Worm (Caenorhabditis elegans) whole organism, L4/young adult: ENCODE data around the gene F42G2.7.

Experiments
- W03F9.2 ChIP-seq: fragments of 150-350 bp; optimal IDR thresholded peaks from 2 replicates; lab custom pipeline; 2014; ENCODE audit warnings: missing biosample characterization, missing genetic modification characterization
- dao-5 ChIP-seq: sonication (generic microtip); optimal IDR thresholded peaks from 2 replicates; lab custom pipeline; 2016; ENCODE audit warnings: missing genotype, missing genetic modification characterization, moderate library complexity, missing compliant biosample characterization
- him-1 ChIP-seq: sonication (generic microtip); optimal IDR thresholded peaks from 2 replicates; lab custom pipeline; 2016; ENCODE audit warnings: missing genotype, missing genetic modification reagents, missing genetic modification characterization, missing compliant biosample characterization

The F42G2.7 gene

DNA sequence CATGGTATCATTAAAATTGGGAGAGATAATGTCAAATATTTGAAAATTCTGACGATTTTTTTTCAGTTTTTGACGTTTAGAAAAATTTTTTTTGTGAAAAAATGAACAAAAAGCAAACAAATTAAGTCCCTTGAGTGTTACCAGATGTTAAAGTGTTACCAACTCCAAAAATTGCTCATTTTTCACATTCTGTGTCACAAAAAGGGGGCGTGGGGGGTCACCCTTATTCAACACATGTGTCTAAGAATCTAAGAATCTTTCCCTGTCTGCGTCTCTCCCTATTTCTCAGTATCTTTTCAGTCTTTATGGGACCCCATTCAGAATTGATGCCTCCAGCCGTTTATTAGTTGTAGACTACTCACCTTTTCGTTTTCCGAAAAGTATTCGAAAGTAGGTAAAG, 21.0 kb downstream of the F42G2.7 start:
- TF ChIP-seq dao-5 (tag; lab: Kevin White, UChicago) (no peak), W03F9.2 (tag; lab: Kevin White, UChicago) (no peak), him-1 (tag; lab: Kevin White, UChicago) (no peak)

DNA sequence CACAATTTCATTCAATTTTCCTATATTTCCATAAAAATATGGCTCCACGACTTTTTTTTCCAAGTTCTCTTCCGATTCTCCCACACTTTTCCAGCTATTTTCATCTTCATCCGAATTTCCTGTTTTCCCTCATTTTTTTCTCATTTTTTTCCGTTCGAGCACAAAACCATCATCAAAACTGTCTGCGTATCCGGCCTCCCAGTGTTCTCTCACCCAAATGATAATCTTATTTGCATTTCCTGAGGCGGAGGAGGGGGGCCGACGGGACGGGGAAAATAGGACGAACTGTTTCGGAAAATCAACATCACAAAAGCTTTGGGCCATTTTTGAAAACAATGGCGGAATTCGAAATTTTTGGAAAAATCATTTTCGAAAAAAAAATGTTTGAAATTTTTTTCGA, 22.4 kb downstream of the F42G2.7 start:
- TF ChIP-seq him-1 (tag; lab: Kevin White, UChicago), result no peak

DNA sequence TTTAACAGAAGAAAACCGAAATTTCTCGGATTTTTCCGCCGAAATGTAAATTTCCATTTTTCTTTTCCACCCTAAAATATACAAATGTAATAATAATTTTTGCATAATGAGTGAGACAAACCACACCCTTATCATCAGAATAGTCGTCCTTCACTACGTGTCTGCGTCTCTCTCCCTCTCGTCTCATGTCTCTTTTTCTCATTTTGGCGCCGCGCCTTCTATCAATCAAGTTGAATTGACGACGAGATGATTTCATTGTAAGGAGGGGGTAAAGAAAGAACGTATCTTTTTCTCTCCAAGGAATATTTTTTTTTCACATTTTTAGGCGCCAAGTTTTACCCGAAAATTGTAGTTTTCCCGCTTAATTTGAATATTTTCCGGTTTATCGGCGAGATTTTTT, 24.3 kb downstream of the F42G2.7 start:
- TF ChIP-seq him-1 (tag; lab: Kevin White, UChicago) (no peak), W03F9.2 (tag; lab: Kevin White, UChicago) (no peak), dao-5 (tag; lab: Kevin White, UChicago) (no peak)

DNA sequence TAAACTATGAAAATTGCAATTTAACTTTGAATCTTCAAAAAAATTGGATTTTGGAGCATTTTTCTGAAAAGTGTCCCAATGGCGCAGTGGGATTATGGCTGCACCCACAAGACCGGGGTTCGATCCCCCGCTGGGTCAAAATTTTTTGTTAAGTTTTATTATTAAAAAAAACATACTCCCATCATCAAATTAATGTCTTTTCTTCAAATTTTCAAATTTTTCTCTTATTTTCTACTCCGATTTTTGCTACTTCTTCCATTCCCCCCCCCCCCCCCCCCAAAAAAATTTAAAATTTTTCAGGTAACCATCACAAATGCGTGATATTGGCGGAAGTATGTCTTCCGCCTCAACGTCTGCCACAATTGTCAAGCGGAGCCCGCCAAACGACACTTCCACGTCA, 25.0 kb downstream of the F42G2.7 start, which contains the start of gene vab-19:
vab-19 (plus strand) TSS at position 301 of the 400 bp plus-strand sequence.
- TF ChIP-seq W03F9.2 (tag; lab: Kevin White, UChicago) (no peak), him-1 (tag; lab: Kevin White, UChicago) (no peak), dao-5 (tag; lab: Kevin White, UChicago) (no peak)

DNA sequence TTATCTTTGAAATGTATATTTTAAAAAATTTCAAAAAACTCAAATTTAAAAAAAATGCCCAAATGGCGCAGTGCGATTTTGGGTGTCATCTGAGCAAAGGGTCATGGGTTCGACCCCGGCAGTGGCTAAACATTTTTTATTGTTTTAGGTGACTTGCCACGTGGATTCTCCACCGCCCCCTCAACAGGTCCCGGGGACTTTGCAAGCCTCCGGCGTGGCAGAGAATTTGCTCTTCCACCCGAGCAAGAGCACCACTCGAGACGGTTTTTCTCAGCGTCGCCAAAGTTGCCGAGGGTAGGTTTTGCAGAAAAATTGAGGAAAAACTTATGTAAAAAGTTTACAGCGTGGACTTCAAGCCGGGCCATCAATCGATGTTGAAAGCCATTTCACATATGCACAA, 27.2 kb downstream of the F42G2.7 start:
- TF ChIP-seq him-1 (tag; lab: Kevin White, UChicago), result no peak
- TF ChIP-seq dao-5 (tag; lab: Kevin White, UChicago), result no peak
- TF ChIP-seq W03F9.2 (tag; lab: Kevin White, UChicago), result no peak

DNA sequence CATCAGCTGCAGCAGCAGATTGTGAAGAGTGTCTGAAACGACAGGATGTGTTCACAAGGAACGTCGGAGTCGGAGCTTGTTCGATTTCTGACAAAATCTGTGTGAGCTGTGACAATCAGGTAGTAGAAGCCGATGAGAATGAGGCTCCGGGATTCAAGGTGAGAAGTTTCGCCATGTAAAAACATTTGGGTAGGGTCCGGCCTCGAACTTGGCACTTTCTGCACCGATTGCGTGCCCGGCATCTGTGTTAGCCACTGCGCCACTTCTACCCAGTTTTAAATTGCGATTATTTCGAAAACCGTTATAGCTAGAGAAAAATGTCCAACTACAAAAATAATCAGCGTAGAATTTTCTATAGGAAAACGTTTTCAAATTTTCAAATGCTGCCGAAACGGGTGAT, 28.8 kb downstream of the F42G2.7 start:
- TF ChIP-seq W03F9.2 (tag; lab: Kevin White, UChicago) (no peak), dao-5 (tag; lab: Kevin White, UChicago) (no peak), him-1 (tag; lab: Kevin White, UChicago) (no peak)

DNA sequence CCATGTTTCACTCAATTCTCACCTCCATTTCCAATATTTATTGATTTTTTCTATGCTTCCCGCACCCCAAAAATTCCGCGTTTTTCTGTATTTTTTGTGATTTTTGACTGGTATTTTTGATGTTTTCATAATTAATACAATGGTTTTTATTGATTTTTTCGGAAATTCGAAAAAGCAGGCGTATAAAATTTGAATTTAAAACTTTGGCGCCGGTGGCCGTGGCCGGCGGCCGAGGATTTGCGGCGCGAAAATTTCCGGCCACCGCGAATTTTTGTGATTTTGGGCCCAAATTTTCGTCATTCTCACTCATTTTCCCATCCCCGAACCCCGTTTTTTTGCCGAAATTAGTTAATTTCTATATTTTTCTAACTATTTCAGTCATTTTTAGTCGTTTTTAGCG, 33.0 kb downstream of the F42G2.7 start:
- TF ChIP-seq dao-5 (tag; lab: Kevin White, UChicago) (no peak), him-1 (tag; lab: Kevin White, UChicago) (peak; percentile 31), W03F9.2 (tag; lab: Kevin White, UChicago) (peak; percentile 6)

DNA sequence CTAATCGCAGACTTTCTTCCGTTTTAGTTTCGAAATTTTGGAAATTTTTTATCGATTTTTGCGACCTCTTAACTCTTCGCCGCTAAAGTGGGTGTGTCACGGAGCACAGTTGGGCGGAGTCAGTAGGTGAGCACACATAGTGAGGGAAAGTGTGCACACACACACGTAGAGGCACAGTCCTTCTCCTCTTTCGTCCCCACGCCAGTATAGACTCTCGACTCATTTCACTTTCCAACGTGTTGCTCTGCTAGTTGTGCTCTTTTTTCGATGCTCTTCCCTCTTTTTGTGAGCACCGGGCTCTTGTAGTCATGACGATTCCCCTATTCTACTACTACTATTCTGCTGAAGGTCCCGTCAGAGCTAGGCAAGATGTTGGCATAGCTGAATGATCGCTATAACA, 34.5 kb downstream of the F42G2.7 start:
- no peak for TF ChIP-seq W03F9.2 (tag; lab: Kevin White, UChicago)
- no peak for TF ChIP-seq him-1 (tag; lab: Kevin White, UChicago)
- no peak for TF ChIP-seq dao-5 (tag; lab: Kevin White, UChicago)

DNA sequence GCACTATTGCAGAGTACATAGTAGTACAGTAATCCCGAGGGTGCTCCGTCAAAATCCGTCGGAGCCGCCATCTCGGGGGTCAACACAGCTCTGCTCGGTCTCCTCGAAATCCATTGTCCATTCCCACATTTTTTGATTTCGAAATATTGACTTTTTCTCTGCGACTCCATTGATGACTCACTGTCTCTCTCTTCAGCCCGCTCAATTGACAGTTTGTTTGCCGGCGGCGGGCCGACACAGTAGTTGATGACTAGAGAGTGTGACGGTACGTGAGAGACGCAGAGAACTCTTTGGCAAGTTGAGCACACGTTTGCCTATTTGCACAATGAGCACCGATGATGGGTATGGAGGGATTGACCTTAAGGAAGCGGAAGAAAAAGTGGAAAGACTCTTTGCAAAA, 36.9 kb downstream of the F42G2.7 start:
- TF ChIP-seq him-1 (tag; lab: Kevin White, UChicago) (no peak), dao-5 (tag; lab: Kevin White, UChicago) (no peak), W03F9.2 (tag; lab: Kevin White, UChicago) (no peak)

DNA sequence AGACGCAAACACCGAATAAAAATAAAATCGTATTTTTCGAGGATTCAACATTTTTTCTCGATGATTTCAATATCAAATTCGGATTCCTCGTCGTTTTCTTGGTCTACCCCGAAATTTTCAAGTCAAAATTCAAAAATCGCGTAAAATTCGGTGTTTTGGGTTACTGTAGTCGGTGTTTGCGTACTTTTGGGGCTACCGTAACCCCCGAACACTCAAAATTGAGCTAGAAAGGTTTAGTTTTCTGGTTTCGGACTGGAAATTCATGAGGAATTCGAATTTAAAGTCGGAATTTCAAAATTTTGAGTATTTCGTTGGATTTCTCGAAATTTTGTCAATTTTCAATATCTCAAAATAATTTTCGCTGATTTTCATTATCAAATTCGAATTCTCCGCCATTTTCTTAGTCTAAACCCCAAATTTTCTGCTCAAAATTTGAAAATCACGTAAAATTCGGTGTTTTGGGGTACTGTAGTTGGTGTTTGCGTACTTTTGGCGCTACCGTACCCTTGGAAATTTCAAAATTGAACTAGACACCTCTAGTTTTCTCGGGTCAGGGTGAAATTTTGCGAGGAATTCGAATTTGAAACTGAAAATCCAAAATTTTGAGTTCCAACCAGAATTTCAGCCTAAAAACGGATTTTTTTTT, 38.1 kb downstream of the F42G2.7 start:
- no peak for TF ChIP-seq him-1 (tag; lab: Kevin White, UChicago)
- no peak for TF ChIP-seq W03F9.2 (tag; lab: Kevin White, UChicago)
- no peak for TF ChIP-seq dao-5 (tag; lab: Kevin White, UChicago)

DNA sequence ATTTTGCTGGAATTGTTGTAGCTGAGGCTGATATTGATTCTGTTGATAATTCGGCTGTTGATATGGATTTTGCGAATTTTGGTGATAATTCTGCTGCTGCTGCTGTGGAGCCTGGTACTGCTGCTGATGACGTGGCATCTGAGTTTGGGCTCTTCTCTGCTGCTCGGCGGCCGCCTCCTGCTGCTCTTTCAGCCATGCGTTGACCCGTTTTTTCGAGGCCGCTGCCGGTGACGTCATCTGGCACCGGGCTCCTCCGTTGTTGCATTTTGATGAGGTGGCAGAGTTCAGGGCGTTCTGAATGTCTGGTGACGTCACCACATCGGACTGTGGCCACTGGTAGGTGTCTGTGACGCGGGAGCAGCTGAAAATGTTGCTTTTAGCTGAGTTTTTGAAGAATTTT, 39.0 kb downstream of the F42G2.7 start:
- TF ChIP-seq W03F9.2 (tag; lab: Kevin White, UChicago), result no peak
- TF ChIP-seq dao-5 (tag; lab: Kevin White, UChicago), result no peak
- TF ChIP-seq him-1 (tag; lab: Kevin White, UChicago), result no peak

DNA sequence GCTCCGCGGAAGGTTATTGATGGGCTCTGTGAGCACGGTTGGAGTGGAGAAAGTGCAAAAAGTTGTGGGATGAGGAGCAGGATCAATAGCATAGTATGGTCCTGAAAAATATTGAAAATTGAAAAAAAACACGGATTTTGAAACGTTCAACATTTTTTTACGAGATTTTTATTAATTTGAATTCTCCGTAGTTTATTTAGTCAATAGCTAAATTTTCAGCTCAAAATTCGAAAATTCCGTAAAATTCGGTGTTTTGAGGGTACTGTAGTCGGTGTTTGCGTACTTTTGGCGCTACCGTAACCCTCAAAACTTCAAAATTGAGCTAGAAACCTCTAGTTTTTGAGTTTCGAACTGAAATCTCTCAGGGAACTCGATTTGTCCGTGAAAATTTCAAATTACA, 40.9 kb downstream of the F42G2.7 start, which contains the start of gene pqn-42:
pqn-42 (minus strand) TSS at position 101 of the 400 bp plus-strand sequence.
- no peak for TF ChIP-seq dao-5 (tag; lab: Kevin White, UChicago)
- TF ChIP-seq W03F9.2 (tag; lab: Kevin White, UChicago), result no peak
- TF ChIP-seq him-1 (tag; lab: Kevin White, UChicago), result no peak

DNA sequence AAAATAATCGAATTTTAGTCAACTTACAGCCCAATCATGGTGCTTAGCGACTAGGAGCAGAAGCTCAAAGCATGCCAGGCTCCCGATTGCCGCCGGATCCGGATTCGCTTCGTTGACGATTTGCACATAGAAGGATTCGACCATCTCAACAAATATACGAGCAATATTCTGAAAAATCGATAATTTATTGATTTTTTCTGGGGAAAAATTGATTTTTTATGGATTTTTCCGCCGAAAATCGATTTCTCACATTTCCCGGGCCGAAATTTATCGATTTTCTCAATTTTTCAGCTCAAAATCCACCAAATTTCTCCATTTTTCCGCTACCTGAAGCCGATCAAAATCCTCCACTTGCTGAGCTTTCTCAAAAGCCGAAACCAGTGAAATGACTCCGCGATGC, 50.9 kb downstream of the F42G2.7 start:
- TF ChIP-seq him-1 (tag; lab: Kevin White, UChicago) (no peak), W03F9.2 (tag; lab: Kevin White, UChicago) (no peak), dao-5 (tag; lab: Kevin White, UChicago) (no peak)
